Worm (Caenorhabditis elegans) whole organism, L2 larva: Measurements from ENCODE around the gene ufl-1.

Experiments
- aly-2 ChIP-seq: fragments of 150-350 bp; optimal IDR thresholded peaks from 2 replicates; lab custom pipeline; 2014; ENCODE audit warnings: missing biosample characterization, missing genetic modification characterization
- ama-1 ChIP-seq: fragments of 150-350 bp; optimal IDR thresholded peaks from 2 replicates; lab custom pipeline; 2018; ENCODE audit warnings: inconsistent platforms
- crh-2 ChIP-seq: sonication (generic microtip); optimal IDR thresholded peaks from 2 replicates; lab custom pipeline; 2017; ENCODE audit warnings: missing biosample characterization, missing genetic modification characterization
- nhr-129 ChIP-seq: fragments of 150-350 bp; optimal IDR thresholded peaks from 2 replicates; lab custom pipeline; 2014; ENCODE audit warnings: missing biosample characterization, missing genetic modification characterization

DNA sequence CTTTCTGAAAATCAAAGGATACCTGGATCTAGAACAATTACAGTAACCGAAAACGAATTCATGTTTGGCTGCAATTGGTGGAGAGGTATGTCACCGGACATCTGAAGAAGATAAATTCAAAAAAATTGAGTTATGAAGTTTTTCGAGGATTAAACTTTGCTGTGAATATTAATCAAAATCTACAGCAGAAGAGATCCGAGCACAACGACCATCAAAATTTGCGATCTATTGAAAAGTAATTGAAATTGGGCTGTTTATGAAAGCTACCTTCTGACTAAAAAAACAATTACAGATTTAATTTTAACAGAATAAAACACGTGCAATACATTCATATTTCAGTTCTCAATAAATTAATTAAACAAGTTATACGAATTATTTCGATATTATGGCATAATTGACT, 4.2 kb downstream of the ufl-1 start, which contains the start of gene C06G3.8:
- TF ChIP-seq aly-2 (no peak), ama-1 (lab: Kevin White, UChicago) (no peak), crh-2 (no peak), nhr-129 (tag; lab: Kevin White, UChicago) (no peak)
